Worm (Caenorhabditis elegans) whole organism, L2 larva: ENCODE results near the gene csa-1.

ENCODE experiments used
- aly-2 ChIP-seq: fragments of 150-350 bp; optimal IDR thresholded peaks from 2 replicates; lab custom pipeline; 2014; ENCODE audit warnings: missing biosample characterization, missing genetic modification characterization
- lin-13 ChIP-seq: fragments of 150-350 bp; optimal IDR thresholded peaks from 2 replicates; lab custom pipeline; 2014; ENCODE audit warnings: missing biosample characterization, missing genetic modification reagents, missing genetic modification characterization
- lin-39 ChIP-seq: fragments of 150-350 bp; optimal IDR thresholded peaks from 2 replicates; lab custom pipeline; 2014; ENCODE audit warnings: missing biosample characterization, missing genetic modification reagents, missing genetic modification characterization
- lsy-2 ChIP-seq, 2 experiments: fragments of 150-350 bp in 1 of 2; sonication (generic microtip) in 1 of 2; optimal IDR thresholded peaks; 2 replicates each; lab custom pipeline; 2014 to 2017; ENCODE audit warnings: missing biosample characterization in 2 of 2, missing genetic modification characterization in 2 of 2
- nhr-10 ChIP-seq: sonication (generic microtip); optimal IDR thresholded peaks from 2 replicates; lab custom pipeline; 2017; ENCODE audit warnings: missing biosample characterization, missing genetic modification characterization
- nhr-12 ChIP-seq: fragments of 150-350 bp; optimal IDR thresholded peaks from 2 replicates; lab custom pipeline; 2014; ENCODE audit warnings: missing biosample characterization, missing genetic modification characterization
- sma-9 ChIP-seq, 2 experiments: fragments of 150-350 bp in 1 of 2; sonication (generic microtip) in 1 of 2; optimal IDR thresholded peaks; 2 replicates each; lab custom pipeline; 2014 to 2016; ENCODE audit warnings: missing genetic modification characterization in 2 of 2, mild to moderate bottlenecking in 1 of 2, missing biosample characterization in 1 of 2, missing compliant biosample characterization in 1 of 2, missing genetic modification reagents in 1 of 2, moderate library complexity in 1 of 2
- snpc-4 ChIP-seq: fragments of 150-350 bp; optimal IDR thresholded peaks from 2 replicates; lab custom pipeline; 2014; ENCODE audit warnings: missing biosample characterization, missing genetic modification characterization
- unc-55 ChIP-seq: fragments of 150-350 bp; sonication (generic microtip); optimal IDR thresholded peaks from 3 replicates; lab custom pipeline; 2014; ENCODE audit warnings: missing biosample characterization, missing genetic modification reagents, missing genetic modification characterization

ce11 chrII:9345794-9346193, 26.3 kb upstream of the csa-1 start:
- TF ChIP-seq nhr-12: no peak
- no peak for TF ChIP-seq snpc-4 (tag; lab: Kevin White, UChicago)
- no peak for TF ChIP-seq sma-9 (GFP tag; optimal IDR thresholded peaks at IDR 0.05; lab: Kevin White, UChicago)
- no peak for TF ChIP-seq sma-9 (tag; optimal IDR thresholded peaks at IDR 0.05; lab: Kevin White, UChicago)
- TF ChIP-seq nhr-10 (tag; lab: Kevin White, UChicago): no peak
- TF ChIP-seq aly-2 (tag; lab: Kevin White, UChicago): no peak
- no peak for TF ChIP-seq unc-55
- TF ChIP-seq lin-39: no peak
- TF ChIP-seq lin-13: no peak
- TF ChIP-seq lsy-2 (tag; optimal IDR thresholded peaks at IDR 0.05; lab: Kevin White, UChicago): no peak
